Fruit fly (Drosophila melanogaster): ENCODE data around the gene CG2157.

- TF ChIP-seq Dll (optimal IDR thresholded peaks at IDR 0.05) (no peak), usp (GFP tag; optimal IDR thresholded peaks at IDR 0.05) (no peak), psq (optimal IDR thresholded peaks at IDR 0.05) (no peak), pan (optimal IDR thresholded peaks at IDR 0.05) (no peak), EcR (GFP tag; optimal IDR thresholded peaks at IDR 0.05) (no peak), CG8478 (optimal IDR thresholded peaks at IDR 0.05) (no peak)
These were observed 43.5 kb upstream of the CG2157 start for dm6 chrX:10825349-10826129.

Measured in whole organism.